Worm (Caenorhabditis elegans): ENCODE results near the gene mig-10.

DNA sequence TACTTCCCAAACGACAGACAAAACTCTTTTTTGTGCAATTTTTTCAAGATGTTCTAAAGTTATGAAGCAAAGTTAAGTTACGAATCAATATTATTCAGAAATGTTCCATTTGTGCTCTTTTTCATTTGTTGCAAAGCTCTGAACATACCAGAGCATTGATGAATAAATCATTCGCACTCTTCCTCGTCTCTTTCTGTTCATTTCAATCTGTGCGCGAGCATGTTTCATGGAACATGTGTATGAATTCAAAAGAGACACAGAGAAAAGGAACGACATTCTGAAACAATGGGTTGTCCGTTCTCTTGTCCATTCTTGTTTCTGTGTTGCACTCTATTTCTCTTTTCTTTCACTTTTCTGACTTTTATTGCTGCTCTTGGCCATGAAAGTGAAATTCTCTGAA lies 1.5 kb downstream of the mig-10 start:
- TF ChIP-seq nhr-129 (tag; optimal IDR thresholded peaks at IDR 0.05) (no peak), nhr-25 (tag; optimal IDR thresholded peaks at IDR 0.05) (no peak), aly-2 (tag; optimal IDR thresholded peaks at IDR 0.05) (no peak), gmeb-1 (tag; optimal IDR thresholded peaks at IDR 0.05) (no peak), ztf-11 (tag; optimal IDR thresholded peaks at IDR 0.05) (no peak), snpc-4 (tag; optimal IDR thresholded peaks at IDR 0.05) (no peak), nhr-11 (tag; optimal IDR thresholded peaks at IDR 0.05) (no peak), nhr-10 (tag; optimal IDR thresholded peaks at IDR 0.05) (no peak), nhr-23 (tag; optimal IDR thresholded peaks at IDR 0.05) (no peak)

All from whole organism, L2 larva.